Worm (Caenorhabditis elegans) whole organism, L4/young adult: Measurements from ENCODE around the gene F52B11.2.

Experiments
- W03F9.2 ChIP-seq: fragments of 150-350 bp; optimal IDR thresholded peaks from 2 replicates; lab custom pipeline; 2014; ENCODE audit warnings: missing biosample characterization, missing genetic modification characterization
- dao-5 ChIP-seq: sonication (generic microtip); optimal IDR thresholded peaks from 2 replicates; lab custom pipeline; 2016; ENCODE audit warnings: missing genotype, missing genetic modification characterization, moderate library complexity, missing compliant biosample characterization
- him-1 ChIP-seq: sonication (generic microtip); optimal IDR thresholded peaks from 2 replicates; lab custom pipeline; 2016; ENCODE audit warnings: missing genotype, missing genetic modification reagents, missing genetic modification characterization, missing compliant biosample characterization

Gene F52B11.2

ce11 chrIV:14114357-14114756 is 31.0 kb downstream of the F52B11.2 start:
- TF ChIP-seq dao-5 (no peak), W03F9.2 (no peak), him-1 (tag; lab: Kevin White, UChicago) (no peak)

DNA sequence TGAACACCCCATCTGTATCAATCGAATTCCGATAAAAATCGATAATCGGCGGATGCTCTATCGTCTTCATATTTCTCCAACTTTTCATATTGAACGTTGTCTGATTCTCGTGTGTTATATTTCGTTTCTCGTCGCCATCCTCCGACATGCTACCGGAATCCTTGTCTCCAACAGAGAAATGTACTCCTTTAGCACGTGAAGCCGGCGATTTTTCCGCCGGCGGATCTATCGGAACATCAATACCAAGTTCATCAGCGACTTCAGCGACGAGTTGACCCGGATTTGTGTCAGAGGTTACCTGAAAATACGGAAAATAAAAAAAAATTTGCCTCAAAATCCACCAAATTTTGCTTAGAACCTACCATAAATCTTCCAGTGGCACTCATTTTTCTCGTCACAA is 31.7 kb downstream of the F52B11.2 start:
- TF ChIP-seq dao-5 (no peak), W03F9.2 (no peak), him-1 (tag; lab: Kevin White, UChicago) (no peak)

DNA sequence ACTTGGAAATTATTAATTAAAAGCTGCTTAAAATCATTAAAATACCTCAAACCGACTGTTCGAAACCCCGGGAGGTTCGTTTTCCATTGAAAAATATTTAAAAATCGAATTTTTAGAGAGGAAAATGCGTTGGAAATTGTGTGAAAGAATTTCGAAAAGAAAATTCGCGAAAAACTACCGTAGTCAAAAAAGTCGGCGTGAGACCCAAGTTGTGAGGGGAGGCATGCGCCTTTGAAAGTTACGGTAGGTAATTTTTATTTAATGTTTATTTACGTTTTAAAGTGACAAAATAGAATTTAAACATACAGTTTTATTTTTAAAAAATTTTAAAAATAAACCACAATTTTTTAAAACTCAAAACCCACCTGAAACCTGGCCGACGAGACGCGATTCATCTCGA is 32.2 kb downstream of the F52B11.2 start:
- no peak for TF ChIP-seq dao-5
- TF ChIP-seq him-1 (tag; lab: Kevin White, UChicago), result no peak
- peak; percentile 45 for TF ChIP-seq W03F9.2

DNA sequence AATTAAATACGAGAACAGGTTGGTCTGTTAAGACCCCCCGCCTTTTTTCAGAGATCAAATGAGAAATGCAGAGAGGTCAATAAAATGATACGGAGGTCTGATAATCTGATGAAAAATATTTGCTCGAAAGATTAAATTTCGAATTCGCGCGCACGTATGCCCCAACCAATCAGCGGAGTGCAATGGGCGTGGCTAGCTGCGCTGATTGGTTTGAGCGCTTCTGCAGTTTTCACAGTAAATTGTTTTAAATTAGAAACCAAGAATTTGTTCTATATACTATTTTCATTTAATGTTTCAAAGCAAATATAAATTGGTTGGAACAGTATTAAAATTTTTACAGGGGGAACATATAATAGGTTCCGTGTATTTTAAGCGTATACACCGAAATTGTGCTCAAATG is 36.0 kb downstream of the F52B11.2 start:
- TF ChIP-seq him-1 (tag; lab: Kevin White, UChicago) (no peak), W03F9.2 (no peak), dao-5 (no peak)

DNA sequence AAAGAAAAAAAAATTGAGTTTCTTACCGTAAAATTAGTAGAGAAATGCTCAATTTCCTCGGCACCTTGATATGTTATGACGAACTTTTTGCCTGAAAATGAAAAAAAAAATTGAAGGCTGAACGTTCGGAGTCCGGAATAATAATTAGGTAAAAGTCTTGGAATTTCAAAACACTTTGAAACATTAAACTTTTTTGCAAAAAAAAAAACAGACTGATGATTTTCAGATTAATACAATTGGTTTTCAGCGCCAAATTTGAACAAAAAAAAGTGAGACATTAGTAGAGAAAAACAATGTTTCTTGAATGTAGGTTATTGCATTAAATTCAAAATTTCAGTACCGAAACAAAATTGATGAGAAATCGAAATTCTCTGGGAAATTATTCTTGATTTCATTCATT is 40.6 kb downstream of the F52B11.2 start, which contains the start of gene nkcc-1:
Gene nkcc-1, minus strand, starts transcription at position 101 of the 400 bp plus-strand sequence.
- TF ChIP-seq dao-5, result no peak
- no peak for TF ChIP-seq W03F9.2
- no peak for TF ChIP-seq him-1 (tag; lab: Kevin White, UChicago)

DNA sequence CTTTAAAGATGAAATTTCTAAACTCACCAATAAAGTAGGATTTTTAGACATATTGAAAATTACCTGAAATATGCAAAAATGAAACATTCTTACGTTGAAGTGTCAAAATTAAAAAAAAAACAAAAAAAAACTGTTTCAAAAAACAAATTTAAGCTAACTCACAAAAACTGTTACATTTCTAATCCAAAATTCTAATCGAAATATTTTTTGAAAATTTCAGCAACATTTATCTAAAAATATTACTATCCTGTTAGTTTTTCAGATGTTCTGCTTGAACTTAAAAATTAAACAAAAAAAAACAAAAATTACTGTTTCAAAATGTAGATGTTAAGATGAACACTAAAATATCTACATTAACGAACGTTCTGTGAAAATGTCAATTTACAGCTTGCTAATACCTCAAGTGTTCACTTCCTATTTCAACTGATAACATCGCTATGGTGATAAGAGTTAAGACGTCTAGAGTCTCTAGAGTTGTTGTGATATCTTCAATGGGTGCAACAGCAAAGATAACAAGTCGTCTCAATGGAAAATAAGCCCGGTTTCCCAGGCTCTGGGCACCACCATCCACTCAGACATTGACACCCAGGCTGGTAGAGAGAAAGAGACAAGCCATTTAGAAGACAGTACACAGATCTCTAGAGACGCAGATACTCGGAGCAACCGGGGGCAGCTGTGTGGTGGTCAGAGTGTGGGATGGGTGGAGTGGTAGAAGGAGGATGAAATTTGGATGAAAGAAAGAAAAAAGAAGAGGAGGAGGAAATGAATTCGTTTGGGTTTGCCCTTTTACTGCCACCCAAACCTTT is 44.6 kb downstream of the F52B11.2 start, which contains the start of gene H12I19.115:
Gene H12I19.115, minus strand, starts transcription at position 51 of the 806 bp plus-strand sequence.
- TF ChIP-seq him-1 (tag; lab: Kevin White, UChicago), result no peak
- TF ChIP-seq dao-5, result no peak

- TF ChIP-seq W03F9.2 (no peak), dao-5 (no peak), him-1 (tag; lab: Kevin White, UChicago) (no peak)
Observed at ce11 chrIV:14129091-14129490, 45.7 kb downstream of the F52B11.2 start, which contains the start of gene srz-42. srz-42 (plus strand) TSS chrIV:14129391.

ce11 chrIV:14131770-14132169 is 48.4 kb downstream of the F52B11.2 start, which contains the start of gene srz-59:
srz-59 (plus strand) TSS chrIV:14132070.
- no peak for TF ChIP-seq him-1 (tag; lab: Kevin White, UChicago)
- no peak for TF ChIP-seq W03F9.2
- TF ChIP-seq dao-5, result no peak

- TF ChIP-seq dao-5 (no peak), him-1 (tag; lab: Kevin White, UChicago) (no peak), W03F9.2 (no peak)
Observed at ce11 chrIV:14133400-14133799, 50.0 kb downstream of the F52B11.2 start.
